Fruit fly (Drosophila melanogaster): ENCODE results near the gene Ctl1.

DNA sequence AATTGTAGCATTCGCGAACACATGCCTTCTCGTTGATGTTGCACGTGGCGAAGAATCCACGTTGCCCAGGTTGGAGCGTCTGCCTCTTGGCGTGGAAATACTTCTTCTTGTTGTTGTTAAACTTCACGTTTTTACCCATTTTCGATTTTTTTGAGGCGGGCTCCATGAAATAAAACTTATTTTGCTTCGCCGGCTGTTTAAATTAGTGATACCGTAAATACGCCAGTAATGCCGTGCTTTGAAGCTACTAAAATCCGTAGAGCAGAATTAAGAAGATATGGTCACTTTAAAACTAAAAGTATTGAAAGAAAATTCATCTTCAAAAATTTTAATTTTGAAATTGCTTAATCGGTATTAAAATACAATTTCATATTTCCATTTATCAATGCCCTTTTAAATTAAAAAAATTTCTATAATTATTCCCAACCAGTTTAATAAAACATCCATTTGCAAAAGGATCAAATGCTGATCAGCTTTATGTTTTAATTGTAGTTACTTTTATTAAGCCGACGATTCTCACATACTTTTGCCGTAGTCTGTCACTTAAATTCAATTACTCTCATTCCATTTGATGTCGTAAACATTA is 44.4 kb downstream of the Ctl1 start, which contains the start of gene CG15014:
- TF ChIP-seq br (GFP tag; optimal IDR thresholded peaks at IDR 0.05), result no peak
- no peak for TF ChIP-seq h (GFP tag; optimal IDR thresholded peaks at IDR 0.05)
- TF ChIP-seq pan (optimal IDR thresholded peaks at IDR 0.05), result no peak
- TF ChIP-seq brk (GFP tag; optimal IDR thresholded peaks at IDR 0.05), result no peak
- TF ChIP-seq Vsx2 (GFP tag; optimal IDR thresholded peaks at IDR 0.05; ENCODE audit: partially characterized antibody), result no peak
- TF ChIP-seq fru (GFP tag; optimal IDR thresholded peaks at IDR 0.05), result no peak
- TF ChIP-seq psq (GFP tag; optimal IDR thresholded peaks at IDR 0.05), result no peak
- no peak for TF ChIP-seq sv (GFP tag; optimal IDR thresholded peaks at IDR 0.05)
- no peak for TF ChIP-seq Rel (GFP tag; optimal IDR thresholded peaks at IDR 0.05)
- no peak for TF ChIP-seq Rel (tag; optimal IDR thresholded peaks at IDR 0.05)
